Fruit fly (Drosophila melanogaster): Measurements from ENCODE around the gene CG3106.
A peak's percentile ranks its signal among the peaks of the same experiment; 100 is the strongest.

dm6 chrX:9638927-9639420 is 23.7 kb downstream of the CG3106 start:
- TF ChIP-seq Nf-YC (tag; optimal IDR thresholded peaks at IDR 0.05) (no peak), CG8281 (tag; optimal IDR thresholded peaks at IDR 0.05) (no peak), zfh1 (GFP tag; IDR thresholded peaks at IDR 0.05) (no peak), CG30431 (GFP tag; optimal IDR thresholded peaks at IDR 0.05) (no peak), Chrac-16 (GFP tag; optimal IDR thresholded peaks at IDR 0.05) (no peak), ems (GFP tag; optimal IDR thresholded peaks at IDR 0.05) (no peak), CG13624 (GFP tag; optimal IDR thresholded peaks at IDR 0.05) (peak; percentile 22), pan (optimal IDR thresholded peaks at IDR 0.05) (no peak), pan (GFP tag; optimal IDR thresholded peaks at IDR 0.05 in 1 of 2, IDR thresholded peaks at IDR 0.05 in 1 of 2) (no peak), aop (GFP tag; IDR thresholded peaks at IDR 0.05) (no peak), Fer2 (tag; optimal IDR thresholded peaks at IDR 0.05) (no peak), Med (GFP tag) (peak; percentile 70), Gug (GFP tag; IDR thresholded peaks at IDR 0.05) (no peak), CG34376 (GFP tag; optimal IDR thresholded peaks at IDR 0.05) (peak; percentile 1)
